Worm (Caenorhabditis elegans): ENCODE results near the gene oac-21.

- TF ChIP-seq W03F9.2 (tag; optimal IDR thresholded peaks at IDR 0.05), result no peak
- TF ChIP-seq him-1 (tag; optimal IDR thresholded peaks at IDR 0.05), result no peak
- no peak for TF ChIP-seq dao-5 (tag; optimal IDR thresholded peaks at IDR 0.05)
Measured at ce11 chrIV:3844004-3844403, 45.1 kb upstream of the oac-21 start.
